Fruit fly (Drosophila melanogaster): ENCODE measurements around the gene CG32032.

dm6 chr3L:9045318-9045717, 47.5 kb upstream of the CG32032 start:
- TF ChIP-seq Mnt (GFP tag; optimal IDR thresholded peaks at IDR 0.05): no peak
- no peak for TF ChIP-seq CG5204 (GFP tag; optimal IDR thresholded peaks at IDR 0.05)
- no peak for TF ChIP-seq toe (GFP tag; optimal IDR thresholded peaks at IDR 0.05)
- TF ChIP-seq CG14711 (tag; optimal IDR thresholded peaks at IDR 0.05): no peak
- no peak for TF ChIP-seq ovo (GFP tag; optimal IDR thresholded peaks at IDR 0.05)
- no peak for TF ChIP-seq CG7101 (tag; optimal IDR thresholded peaks at IDR 0.05)
